Worm (Caenorhabditis elegans): ENCODE results near the gene R10H10.3.
A peak's percentile ranks its signal among the peaks of the same experiment; 100 is the strongest.

Gene R10H10.3

ce11 chrIV:10366018-10366417, 22.3 kb upstream of the R10H10.3 start, which contains the start of gene sir-2.1 (continued):
- TF ChIP-seq skn-1 (tag; optimal IDR thresholded peaks at IDR 0.05) (peak; percentile 19), pag-3 (tag; optimal IDR thresholded peaks at IDR 0.05; ENCODE audit: borderline replicate concordance, insufficient read depth) (no peak), mef-2 (tag; optimal IDR thresholded peaks at IDR 0.05) (no peak), nhr-84 (tag; optimal IDR thresholded peaks at IDR 0.05) (no peak), zip-4 (GFP tag; optimal IDR thresholded peaks at IDR 0.05) (no peak), fkh-10 (GFP tag; optimal IDR thresholded peaks at IDR 0.05) (no peak), nhr-11 (tag; optimal IDR thresholded peaks at IDR 0.05) (no peak), aly-2 (tag; optimal IDR thresholded peaks at IDR 0.05) (no peak), mep-1 (tag; optimal IDR thresholded peaks at IDR 0.05) (peak; percentile 66), nhr-237 (tag; optimal IDR thresholded peaks at IDR 0.05) (no peak), nhr-19 (GFP tag; conservative IDR thresholded peaks at IDR 0.05) (peak; percentile 45), sox-4 (tag; optimal IDR thresholded peaks at IDR 0.05) (no peak), blmp-1 (tag; optimal IDR thresholded peaks at IDR 0.05) (peak; percentile 51), nhr-77 (tag; optimal IDR thresholded peaks at IDR 0.05) (no peak), fos-1 (tag; optimal IDR thresholded peaks at IDR 0.05) (no peak), irx-1 (tag; optimal IDR thresholded peaks at IDR 0.05) (no peak), ceh-82 (tag; optimal IDR thresholded peaks at IDR 0.05) (peak; percentile 9 to 38 (median 19)), elt-3 (tag; optimal IDR thresholded peaks at IDR 0.05) (no peak), ceh-90 (tag; optimal IDR thresholded peaks at IDR 0.05) (no peak), lin-13 (GFP tag; optimal IDR thresholded peaks at IDR 0.05) (no peak), xbp-1 (tag; optimal IDR thresholded peaks at IDR 0.05) (peak; percentile 68), lin-39 (tag; optimal IDR thresholded peaks at IDR 0.05) (no peak), nhr-76 (tag; optimal IDR thresholded peaks at IDR 0.05) (no peak), sptf-1 (tag; optimal IDR thresholded peaks at IDR 0.05) (no peak), egl-27 (tag; optimal IDR thresholded peaks at IDR 0.05) (no peak), efl-3 (GFP tag; optimal IDR thresholded peaks at IDR 0.05) (no peak), unc-98 (GFP tag; IDR thresholded peaks at IDR 0.05) (no peak), C34B4.2 (tag; optimal IDR thresholded peaks at IDR 0.05) (no peak), nhr-85 (tag) (no peak), pax-3 (tag; optimal IDR thresholded peaks at IDR 0.05) (peak; percentile 23), snu-23 (GFP tag; optimal IDR thresholded peaks at IDR 0.05) (peak; percentile 67), egl-13 (tag; optimal IDR thresholded peaks at IDR 0.05) (peak; percentile 4), C04F5.9 (tag; optimal IDR thresholded peaks at IDR 0.05) (no peak), ets-5 (GFP tag; IDR thresholded peaks at IDR 0.05) (no peak), mab-9 (GFP tag; IDR thresholded peaks at IDR 0.05) (no peak), lsy-2 (tag; optimal IDR thresholded peaks at IDR 0.05) (peak; percentile 66 to 69), Y116A8C.19 (tag; optimal IDR thresholded peaks at IDR 0.05; ENCODE audit: borderline replicate concordance) (no peak), snpc-4 (tag; optimal IDR thresholded peaks at IDR 0.05) (peak; percentile 24), fkh-4 (tag; optimal IDR thresholded peaks at IDR 0.05; ENCODE audit: borderline replicate concordance) (no peak), sup-37 (GFP tag; optimal IDR thresholded peaks at IDR 0.05) (no peak), ztf-11 (tag; optimal IDR thresholded peaks at IDR 0.05) (no peak), nhr-20 (tag; optimal IDR thresholded peaks at IDR 0.05) (peak; percentile 49), tlp-1 (tag; optimal IDR thresholded peaks at IDR 0.05) (no peak), aha-1 (tag; optimal IDR thresholded peaks at IDR 0.05) (no peak), vab-15 (tag; optimal IDR thresholded peaks at IDR 0.05) (no peak), alr-1 (tag; optimal IDR thresholded peaks at IDR 0.05; ENCODE audit: borderline replicate concordance) (no peak)
